Worm (Caenorhabditis elegans) whole organism, late embryonic: ENCODE results near the gene marc-5.
A peak's percentile ranks its signal among the peaks of the same experiment; 100 is the strongest.

Experiments
- C08G9.2 ChIP-seq: sonication (generic microtip); optimal IDR thresholded peaks from 2 replicates; lab custom pipeline; 2016; ENCODE audit warnings: mild to moderate bottlenecking, missing genetic modification characterization, moderate library complexity, missing compliant biosample characterization
- F13H6.1 ChIP-seq: sonication (generic microtip); optimal IDR thresholded peaks from 2 replicates; lab custom pipeline; 2016; ENCODE audit warnings: missing genetic modification characterization, missing compliant biosample characterization
- K09A11.1 ChIP-seq: sonication (generic microtip); optimal IDR thresholded peaks from 2 replicates; lab custom pipeline; 2017; ENCODE audit warnings: antibody characterized with exemption, mild to moderate bottlenecking, missing genetic modification characterization, missing compliant biosample characterization; ENCODE audit not compliant: insufficient read depth
- Y22D7AL.16 ChIP-seq: sonication (generic microtip); optimal IDR thresholded peaks from 2 replicates; lab custom pipeline; 2016; ENCODE audit warnings: missing genetic modification characterization, missing compliant biosample characterization
- ahr-1 ChIP-seq: sonication (generic microtip); optimal IDR thresholded peaks from 2 replicates; lab custom pipeline; 2016; ENCODE audit warnings: missing genetic modification characterization, missing compliant biosample characterization
- ceh-14 ChIP-seq: sonication (generic microtip); optimal IDR thresholded peaks from 2 replicates; lab custom pipeline; 2016; ENCODE audit warnings: missing genotype, missing genetic modification characterization, missing compliant biosample characterization
- ceh-19 ChIP-seq: fragments of 200-800 bp; sonication (Bioruptor generic); optimal IDR thresholded peaks from 2 replicates; lab custom pipeline; 2018; ENCODE audit warnings: mild to moderate bottlenecking, missing genetic modification characterization, missing compliant biosample characterization
- ceh-22 ChIP-seq: sonication (generic microtip); optimal IDR thresholded peaks from 2 replicates; lab custom pipeline; 2017; ENCODE audit warnings: missing biosample characterization, missing genetic modification characterization
- ceh-24 ChIP-seq: sonication (generic microtip); optimal IDR thresholded peaks from 2 replicates; lab custom pipeline; 2016; ENCODE audit warnings: mild to moderate bottlenecking, missing genetic modification characterization, missing compliant biosample characterization
- ceh-31 ChIP-seq: sonication (generic microtip); optimal IDR thresholded peaks from 2 replicates; lab custom pipeline; 2016; ENCODE audit warnings: missing genetic modification characterization, missing compliant biosample characterization
- ceh-48 ChIP-seq: sonication (generic microtip); optimal IDR thresholded peaks from 2 replicates; lab custom pipeline; 2016; ENCODE audit warnings: missing genetic modification characterization, inconsistent platforms, missing compliant biosample characterization
- che-1 ChIP-seq: sonication (generic microtip); optimal IDR thresholded peaks from 2 replicates; lab custom pipeline; 2016; ENCODE audit warnings: mild to moderate bottlenecking, missing genetic modification characterization, missing compliant biosample characterization
- dmd-4 ChIP-seq: sonication (generic microtip); optimal IDR thresholded peaks from 2 replicates; lab custom pipeline; 2016; ENCODE audit warnings: borderline replicate concordance, missing genetic modification characterization, missing compliant biosample characterization
- dve-1 ChIP-seq: sonication (generic microtip); optimal IDR thresholded peaks from 2 replicates; lab custom pipeline; 2017; ENCODE audit warnings: antibody characterized with exemption, mild to moderate bottlenecking, missing genetic modification characterization, missing compliant biosample characterization
- elt-2 ChIP-seq: sonication (generic microtip); optimal IDR thresholded peaks from 2 replicates; lab custom pipeline; 2016; ENCODE audit warnings: missing genetic modification reagents, missing genetic modification characterization, missing compliant biosample characterization
- eyg-1 ChIP-seq: sonication (generic microtip); optimal IDR thresholded peaks from 2 replicates; lab custom pipeline; 2016; ENCODE audit warnings: missing genotype, missing genetic modification characterization, missing compliant biosample characterization
- fkh-10 ChIP-seq: fragments of 150-350 bp; optimal IDR thresholded peaks from 2 replicates; lab custom pipeline; 2014; ENCODE audit warnings: missing biosample characterization, missing genetic modification reagents, missing genetic modification characterization
- fkh-6 ChIP-seq: sonication (generic microtip); optimal IDR thresholded peaks from 2 replicates; lab custom pipeline; 2016; ENCODE audit warnings: missing genetic modification characterization, missing compliant biosample characterization
- gmeb-2 ChIP-seq: sonication (generic microtip); optimal IDR thresholded peaks from 2 replicates; lab custom pipeline; 2016; ENCODE audit warnings: missing genetic modification characterization, inconsistent platforms, missing compliant biosample characterization
- hlh-6 ChIP-seq: sonication (generic microtip); optimal IDR thresholded peaks from 2 replicates; lab custom pipeline; 2016; ENCODE audit warnings: missing genotype, missing genetic modification characterization, missing compliant biosample characterization
- lin-11 ChIP-seq: fragments of 200-800 bp; sonication (Bioruptor generic); optimal IDR thresholded peaks from 2 replicates; lab custom pipeline; 2018; ENCODE audit warnings: mild to moderate bottlenecking, missing genetic modification characterization, missing compliant biosample characterization
- madf-2 ChIP-seq: sonication (generic microtip); optimal IDR thresholded peaks from 2 replicates; lab custom pipeline; 2017; ENCODE audit warnings: missing genetic modification characterization, missing compliant biosample characterization
- nhr-11 ChIP-seq: fragments of 150-350 bp; optimal IDR thresholded peaks from 2 replicates; lab custom pipeline; 2014; ENCODE audit warnings: missing biosample characterization, missing genetic modification characterization
- nhr-232 ChIP-seq: sonication (generic microtip); optimal IDR thresholded peaks from 2 replicates; lab custom pipeline; 2016; ENCODE audit warnings: missing genetic modification characterization, missing compliant biosample characterization
- npax-4 ChIP-seq: sonication (generic microtip); optimal IDR thresholded peaks from 2 replicates; lab custom pipeline; 2016; ENCODE audit warnings: missing genetic modification characterization, missing compliant biosample characterization
- pax-1 ChIP-seq: fragments of 150-350 bp; optimal IDR thresholded peaks from 2 replicates; lab custom pipeline; 2014; ENCODE audit warnings: missing biosample characterization, missing genetic modification characterization
- pha-2 ChIP-seq: sonication (generic microtip); optimal IDR thresholded peaks from 2 replicates; lab custom pipeline; 2017; ENCODE audit warnings: mild to moderate bottlenecking, missing genetic modification characterization, missing compliant biosample characterization
- pha-4 ChIP-seq: fragments of 150-350 bp; optimal IDR thresholded peaks from 2 replicates; lab custom pipeline; 2018; ENCODE audit warnings: missing biosample characterization, missing genetic modification reagents, missing genetic modification characterization
- pqm-1 ChIP-seq: sonication (generic microtip); optimal IDR thresholded peaks from 2 replicates; lab custom pipeline; 2016; ENCODE audit warnings: missing genetic modification characterization, missing compliant biosample characterization
- sox-2 ChIP-seq: fragments of 200-800 bp; sonication (Bioruptor generic); IDR thresholded peaks from 2 replicates; pipeline ENCODE4 v1.3.6; 2022; ENCODE audit warnings: missing genetic modification reagents, missing genetic modification characterization, missing compliant biosample characterization
- sox-4 ChIP-seq: sonication (generic microtip); optimal IDR thresholded peaks from 2 replicates; lab custom pipeline; 2017; ENCODE audit warnings: mild to moderate bottlenecking, missing genetic modification characterization, inconsistent platforms, missing compliant biosample characterization
- syd-9 ChIP-seq: sonication (generic microtip); optimal IDR thresholded peaks from 2 replicates; lab custom pipeline; 2016; ENCODE audit warnings: mild to moderate bottlenecking, missing genetic modification characterization, moderate library complexity, missing compliant biosample characterization
- tbx-2 ChIP-seq: sonication (generic microtip); optimal IDR thresholded peaks from 2 replicates; lab custom pipeline; 2016; ENCODE audit warnings: missing genetic modification characterization, missing compliant biosample characterization
- tbx-7 ChIP-seq: sonication (generic microtip); optimal IDR thresholded peaks from 2 replicates; lab custom pipeline; 2016; ENCODE audit warnings: missing genotype, missing genetic modification characterization, missing compliant biosample characterization
- ttx-3 ChIP-seq: sonication (generic microtip); optimal IDR thresholded peaks from 2 replicates; lab custom pipeline; 2016; ENCODE audit warnings: missing genetic modification reagents, missing genetic modification characterization, missing compliant biosample characterization
- unc-3 ChIP-seq, 2 experiments: fragments of 200-800 bp in 1 of 2; sonication (Bioruptor generic) in 1 of 2; sonication (generic microtip) in 1 of 2; conservative IDR thresholded peaks in 1 of 2; optimal IDR thresholded peaks in 1 of 2; 2 replicates each; pipeline versions ENCODE4 v1.3.6 to Lab custom; 2016 to 2022; ENCODE audit warnings: missing compliant biosample characterization in 2 of 2, missing genetic modification characterization in 2 of 2, missing genetic modification reagents in 1 of 2
- unc-42 ChIP-seq: sonication (generic microtip); optimal IDR thresholded peaks from 2 replicates; lab custom pipeline; 2016; ENCODE audit warnings: missing genotype, missing genetic modification characterization, missing compliant biosample characterization
- ztf-16 ChIP-seq: sonication (generic microtip); optimal IDR thresholded peaks from 2 replicates; lab custom pipeline; 2017; ENCODE audit warnings: missing genetic modification characterization, missing compliant biosample characterization

The marc-5 gene

ce11 chrII:12385815-12386214, 6.5 kb upstream of the marc-5 start:
- no peak for TF ChIP-seq syd-9 (tag; lab: Kevin White, UChicago)
- no peak for TF ChIP-seq sox-2 (GFP tag; lab: Robert Waterston, UW)
- no peak for TF ChIP-seq eyg-1 (tag; lab: Kevin White, UChicago)
- no peak for TF ChIP-seq unc-42
- no peak for TF ChIP-seq nhr-232

DNA sequence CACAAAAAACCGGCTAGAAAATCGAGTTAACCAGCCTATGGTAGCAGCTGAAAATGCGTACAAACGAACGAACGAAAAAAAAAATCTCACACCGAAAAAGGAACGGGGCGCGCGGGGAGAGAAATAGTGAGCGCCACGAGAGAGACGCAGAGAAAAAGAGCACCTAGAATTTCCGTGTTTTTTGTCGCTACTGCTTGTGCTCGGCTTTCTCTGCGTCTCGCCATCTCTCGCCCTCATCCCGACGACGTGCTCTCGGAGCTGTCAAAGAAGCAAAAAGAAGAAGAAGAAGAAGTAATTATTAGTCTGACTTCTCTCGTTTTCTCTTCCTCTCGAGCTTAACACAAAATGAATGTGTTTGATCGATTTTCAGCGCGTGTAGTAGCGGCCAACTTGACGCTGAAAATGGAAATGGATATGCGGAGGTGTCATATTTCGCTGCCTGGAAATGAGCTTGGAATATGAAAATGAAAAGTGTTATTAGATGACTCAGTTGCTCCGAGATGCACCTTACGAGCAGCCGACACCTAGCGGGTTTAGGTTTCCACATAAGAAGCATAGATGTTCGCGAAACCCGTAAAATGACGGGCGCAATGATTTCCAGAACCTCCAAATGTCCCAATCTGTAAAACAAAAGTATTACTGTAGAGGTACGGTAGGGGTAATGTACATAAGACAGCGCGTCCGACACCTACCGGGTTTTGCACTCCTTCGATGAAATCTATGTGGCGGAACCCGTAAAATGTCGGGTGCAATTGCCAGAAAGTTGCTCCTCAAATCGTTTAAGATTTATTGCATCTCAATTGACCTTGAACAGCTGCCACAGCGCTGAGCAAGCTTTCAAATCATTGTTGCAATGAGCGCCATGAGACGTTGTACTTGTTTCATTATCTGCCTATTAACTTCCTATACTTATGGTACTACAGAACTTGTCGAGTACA, 3.6 kb upstream of the marc-5 start, which contains the start of gene btb-14:
TSS of gene btb-14 (plus strand) at position 839 of the 938 bp plus-strand sequence.
- TF ChIP-seq fkh-10 (GFP tag; lab: Kevin White, UChicago) = no peak
- no peak for TF ChIP-seq tbx-2
- peak; percentile 11 for TF ChIP-seq ceh-48 (tag; lab: Kevin White, UChicago)
- no peak for TF ChIP-seq F13H6.1 (tag; lab: Kevin White, UChicago)
- no peak for TF ChIP-seq nhr-11
- TF ChIP-seq sox-4 (tag; lab: Kevin White, UChicago) = no peak
- no peak for TF ChIP-seq npax-4 (tag; lab: Kevin White, UChicago)
- TF ChIP-seq K09A11.1 (tag; lab: Kevin White, UChicago) = no peak
- no peak for TF ChIP-seq lin-11 (tag; lab: Kevin White, UChicago)
- peak; percentile 2 for TF ChIP-seq ceh-31 (tag; lab: Kevin White, UChicago)
- no peak for TF ChIP-seq gmeb-2 (tag; lab: Kevin White, UChicago)

DNA sequence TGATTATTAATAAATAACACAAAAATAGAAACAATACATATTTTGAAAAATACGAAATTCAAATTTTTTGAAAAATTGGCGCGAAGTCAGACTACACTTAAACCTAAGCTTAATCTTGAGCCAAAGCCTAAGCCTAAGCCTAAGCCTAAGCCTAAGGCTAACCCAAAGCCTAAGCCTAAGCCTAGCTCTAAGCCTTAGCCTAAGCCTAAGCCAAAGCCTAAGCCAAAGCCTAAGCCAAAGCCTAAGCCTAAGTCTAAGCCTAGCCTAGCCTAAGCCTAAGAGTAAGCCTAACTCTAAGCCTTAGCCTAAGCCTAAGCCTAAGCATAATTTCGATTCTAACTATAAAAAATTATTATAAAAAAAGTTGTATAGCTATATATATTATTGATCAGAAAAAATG, 1.6 kb upstream of the marc-5 start:
- peak; percentile 73 for TF ChIP-seq dve-1 (tag; lab: Kevin White, UChicago)
- TF ChIP-seq ztf-16 (tag; lab: Kevin White, UChicago) = no peak

DNA sequence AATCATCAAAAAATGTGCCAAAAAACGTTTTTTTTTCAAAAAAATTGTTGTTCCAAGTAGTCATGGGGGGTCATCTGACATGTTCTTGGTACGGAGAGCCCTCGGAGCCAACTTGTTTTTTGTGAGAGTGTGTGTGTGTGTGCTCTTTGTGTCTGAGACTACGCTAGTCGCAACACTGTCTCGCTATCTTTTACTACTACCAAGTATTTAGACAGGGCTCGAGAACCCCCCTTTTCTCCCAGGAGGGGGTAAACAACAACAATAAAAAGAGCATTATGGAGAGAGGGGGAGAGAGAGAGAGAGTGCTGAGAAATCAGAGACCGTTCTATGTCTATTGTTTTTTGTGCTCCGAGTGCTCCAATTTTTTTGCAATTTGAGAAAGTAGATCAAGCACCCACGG, 537 bp downstream of the marc-5 start:
- TF ChIP-seq dmd-4 (no peak), Y22D7AL.16 (no peak), C08G9.2 (tag; lab: Kevin White, UChicago) (no peak), ttx-3 (tag; lab: Kevin White, UChicago) (no peak), hlh-6 (tag; lab: Kevin White, UChicago) (no peak), ceh-24 (tag; lab: Kevin White, UChicago) (no peak), lin-11 (tag; lab: Kevin White, UChicago) (no peak), unc-42 (no peak), syd-9 (tag; lab: Kevin White, UChicago) (no peak), unc-3 (GFP tag; conservative IDR thresholded peaks at IDR 0.05; lab: Robert Waterston, UW) (no peak), unc-3 (tag; optimal IDR thresholded peaks at IDR 0.05; lab: Kevin White, UChicago) (no peak), ceh-19 (GFP tag; lab: Kevin White, UChicago) (no peak)

DNA sequence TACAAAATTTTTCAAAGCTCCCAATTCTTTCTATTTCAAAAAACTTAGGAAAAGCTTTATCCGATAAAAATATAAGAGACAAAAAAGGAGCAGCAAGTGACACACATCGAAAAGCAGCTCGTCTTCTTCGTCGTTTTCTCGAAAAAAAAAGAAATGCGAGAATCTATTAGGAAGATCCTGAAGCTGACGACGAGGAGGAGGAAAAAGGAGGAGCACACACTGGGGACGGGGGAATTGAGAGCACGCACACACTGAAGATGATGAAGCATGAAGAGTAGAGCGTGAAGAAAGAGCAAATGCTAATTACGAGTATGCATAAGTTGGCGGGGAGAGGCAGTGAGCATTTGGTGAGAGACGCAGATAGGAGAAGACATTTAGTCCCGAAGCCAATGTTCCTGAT, 5.4 kb downstream of the marc-5 start:
- TF ChIP-seq unc-42 (peak; percentile 63), dve-1 (tag; lab: Kevin White, UChicago) (no peak), ceh-31 (tag; lab: Kevin White, UChicago) (peak; percentile 47)

ce11 chrII:12369202-12369601, 10.1 kb downstream of the marc-5 start:
- no peak for TF ChIP-seq ceh-14 (tag; lab: Kevin White, UChicago)
- no peak for TF ChIP-seq che-1
- TF ChIP-seq pax-1 (tag; lab: Kevin White, UChicago) = no peak
- no peak for TF ChIP-seq madf-2
- no peak for TF ChIP-seq ahr-1 (tag; lab: Kevin White, UChicago)
- no peak for TF ChIP-seq npax-4 (tag; lab: Kevin White, UChicago)
- TF ChIP-seq ceh-22 (tag; lab: Kevin White, UChicago) = no peak
- no peak for TF ChIP-seq dve-1 (tag; lab: Kevin White, UChicago)
- TF ChIP-seq elt-2 (tag; lab: Kevin White, UChicago) = no peak
- no peak for TF ChIP-seq pha-4 (tag; lab: Kevin White, UChicago)
- TF ChIP-seq tbx-7 (tag; lab: Kevin White, UChicago) = no peak
- TF ChIP-seq pha-2 (tag; lab: Kevin White, UChicago) = no peak
- no peak for TF ChIP-seq fkh-6
- TF ChIP-seq pqm-1 (tag; lab: Kevin White, UChicago) = no peak
